Worm (Caenorhabditis elegans) whole organism, late embryonic: ENCODE data around the gene C36E6.2.

Experiments
- ama-1 ChIP-seq: fragments of 150-350 bp; optimal IDR thresholded peaks from 2 replicates; lab custom pipeline; 2014
- mec-3 ChIP-seq: sonication (generic microtip); optimal IDR thresholded peaks from 2 replicates; lab custom pipeline; 2016; ENCODE audit warnings: borderline replicate concordance, missing genetic modification characterization, missing compliant biosample characterization

DNA sequence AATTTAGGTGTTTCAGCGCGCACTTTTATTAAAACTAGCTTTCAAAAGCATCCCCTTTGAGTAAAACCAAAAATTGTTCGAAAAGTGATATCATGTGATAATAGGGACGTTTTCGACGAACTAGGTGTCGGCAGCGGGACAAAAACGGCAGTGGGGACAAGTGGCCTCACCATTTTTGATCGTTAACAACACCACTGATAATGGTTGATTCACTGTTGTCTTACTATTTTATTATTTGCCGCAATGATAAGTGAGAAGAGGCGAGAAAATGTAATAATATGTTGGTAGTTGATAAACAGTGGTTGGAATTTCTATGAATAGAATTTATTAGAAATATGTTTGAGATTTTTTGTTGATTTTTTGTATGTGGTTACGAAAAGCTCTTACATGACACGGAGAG lies 24.5 kb downstream of the C36E6.2 start:
- TF ChIP-seq ama-1 = no peak
- TF ChIP-seq mec-3 (tag; lab: Kevin White, UChicago) = no peak
